Worm (Caenorhabditis elegans): Measurements from ENCODE around the gene srh-63.

Gene srh-63

DNA sequence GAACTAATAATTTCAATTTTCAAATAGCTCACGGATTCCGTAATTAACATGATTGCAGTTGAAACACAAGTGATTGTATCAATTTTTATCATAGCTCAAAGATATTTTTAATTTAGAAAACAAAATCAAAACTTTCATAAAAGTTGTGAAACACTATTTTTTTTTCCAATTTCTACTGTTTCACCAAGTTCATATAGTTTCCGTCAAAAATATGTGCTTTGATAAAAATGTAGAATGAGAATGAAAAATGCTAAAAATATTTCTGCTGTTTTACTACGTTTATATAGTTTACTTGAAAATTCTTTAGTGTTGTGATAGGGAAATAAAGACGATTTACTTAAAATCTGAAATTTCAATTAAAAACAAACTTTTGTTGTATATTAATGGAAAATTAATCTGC, 28.2 kb upstream of the srh-63 start:
- no peak for TF ChIP-seq snpc-4 (GFP tag; optimal IDR thresholded peaks at IDR 0.05)
- TF ChIP-seq snpc-4 (tag; optimal IDR thresholded peaks at IDR 0.05), result peak in 2 of 4 experiments; percentile 40 to 61
- no peak for TF ChIP-seq aptf-2 (GFP tag; conservative IDR thresholded peaks at IDR 0.05)
- TF ChIP-seq ceh-100 (GFP tag; IDR thresholded peaks at IDR 0.05), result no peak
- TF ChIP-seq ztf-26 (tag; optimal IDR thresholded peaks at IDR 0.05), result no peak
- TF ChIP-seq akir-1 (GFP tag; optimal IDR thresholded peaks at IDR 0.05), result no peak
- TF ChIP-seq attf-6 (GFP tag; IDR thresholded peaks at IDR 0.05), result peak; percentile 63; the same call in 1 of the 2 replicates

- no peak for TF ChIP-seq die-1 (tag; optimal IDR thresholded peaks at IDR 0.05)
- TF ChIP-seq hmg-1.2 (GFP tag; IDR thresholded peaks at IDR 0.05), result peak; percentile 80
- no peak for TF ChIP-seq F49E8.2 (tag; optimal IDR thresholded peaks at IDR 0.05; ENCODE audit: insufficient read depth)
Measured at ce11 chrIV:14496494-14496893, 27.2 kb upstream of the srh-63 start.

- TF ChIP-seq hlh-12 (tag; optimal IDR thresholded peaks at IDR 0.05) (no peak), sea-2 (GFP tag; IDR thresholded peaks at IDR 0.05) (no peak), him-1 (tag; optimal IDR thresholded peaks at IDR 0.05) (no peak), atf-7 (tag; optimal IDR thresholded peaks at IDR 0.05) (no peak), Y56A3A.18 (GFP tag; IDR thresholded peaks at IDR 0.05) (no peak), ztf-22 (GFP tag; optimal IDR thresholded peaks at IDR 0.05) (no peak)
Measured at ce11 chrIV:14505066-14505465, 18.6 kb upstream of the srh-63 start, which contains the start of gene tag-273. Gene tag-273 (minus strand): TSS chrIV:14505166.

ce11 chrIV:14506042-14506441, 17.6 kb upstream of the srh-63 start:
- TF ChIP-seq repo-1 (tag; optimal IDR thresholded peaks at IDR 0.05) (no peak), lin-40 (tag; optimal IDR thresholded peaks at IDR 0.05) (no peak), attf-6 (GFP tag; IDR thresholded peaks at IDR 0.05) (peak; percentile 41; the same call in 1 of the 2 replicates), nhr-120 (GFP tag; IDR thresholded peaks at IDR 0.05) (no peak)

ce11 chrIV:14506995-14507394, 16.7 kb upstream of the srh-63 start:
- TF ChIP-seq ets-4 (GFP tag; optimal IDR thresholded peaks at IDR 0.05) (no peak), F10E7.11 (tag; optimal IDR thresholded peaks at IDR 0.05) (no peak), K12H6.12 (tag; optimal IDR thresholded peaks at IDR 0.05) (no peak)

DNA sequence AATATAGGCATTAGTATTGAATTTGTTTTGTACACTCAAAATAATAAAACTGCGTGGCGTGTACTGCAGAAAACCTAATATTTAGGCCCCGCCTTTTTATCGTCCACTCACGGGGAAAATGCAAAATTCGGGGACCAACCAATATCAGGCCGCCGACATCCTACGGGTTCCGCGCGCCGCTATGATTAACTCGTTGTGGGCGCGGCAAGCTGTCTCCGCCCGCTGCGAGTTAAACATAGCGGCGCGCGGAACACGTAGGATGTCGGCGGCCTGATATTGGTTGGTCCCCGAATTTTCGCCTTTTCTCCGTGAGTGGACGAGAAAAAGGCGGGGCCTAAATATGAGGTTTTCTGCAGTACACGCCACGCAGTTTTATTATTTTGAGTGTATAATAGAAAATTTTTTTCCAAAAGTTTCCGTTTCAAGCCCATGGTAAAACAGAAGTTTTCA, 13.3 kb upstream of the srh-63 start:
- TF ChIP-seq snpc-1.1 (tag; optimal IDR thresholded peaks at IDR 0.05; ENCODE audit: insufficient read depth) (peak; percentile 13), snpc-4 (GFP tag; optimal IDR thresholded peaks at IDR 0.05) (peak; percentile 25), snpc-4 (tag; optimal IDR thresholded peaks at IDR 0.05) (peak in 3 of 4 experiments; percentile 59 to 96 (median 65)), attf-6 (GFP tag; IDR thresholded peaks at IDR 0.05) (peak; percentile 84)

DNA sequence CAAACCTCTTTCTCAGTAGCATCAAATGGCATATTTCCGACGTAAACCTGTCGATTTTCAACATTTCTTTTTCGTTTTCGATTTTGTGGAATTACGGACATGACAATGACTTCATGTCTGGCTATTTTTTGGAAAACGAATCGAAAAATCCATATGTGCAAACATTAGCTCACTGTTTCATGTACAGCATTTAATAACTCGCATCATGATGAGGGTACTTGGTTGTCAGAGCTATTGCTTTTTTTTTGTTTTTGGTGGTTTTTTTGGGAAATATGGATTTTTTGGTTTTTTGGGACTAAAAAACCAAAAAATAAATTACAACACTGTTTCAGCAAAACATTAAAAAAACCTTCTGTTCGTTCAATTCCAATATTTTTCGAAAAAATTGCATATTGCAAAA, 11.3 kb upstream of the srh-63 start, which contains the start of gene Y57G11A.5:
TSS of gene Y57G11A.5 (minus strand) at position 101 of the 400 bp plus-strand sequence.
- no peak for TF ChIP-seq F37B4.10 (GFP tag; IDR thresholded peaks at IDR 0.05)
- no peak for TF ChIP-seq mel-28 (tag; optimal IDR thresholded peaks at IDR 0.05; ENCODE audit: borderline replicate concordance)
- no peak for TF ChIP-seq snpc-4 (GFP tag; optimal IDR thresholded peaks at IDR 0.05)
- TF ChIP-seq snpc-4 (tag; optimal IDR thresholded peaks at IDR 0.05), result no peak
- TF ChIP-seq lin-40 (tag; optimal IDR thresholded peaks at IDR 0.05), result no peak
- TF ChIP-seq C17E4.6 (GFP tag; IDR thresholded peaks at IDR 0.05), result no peak
- TF ChIP-seq B0261.1 (tag; optimal IDR thresholded peaks at IDR 0.05), result no peak
- no peak for TF ChIP-seq let-607 (tag; optimal IDR thresholded peaks at IDR 0.05)
- no peak for TF ChIP-seq F55B11.4 (tag; optimal IDR thresholded peaks at IDR 0.05; ENCODE audit: borderline replicate concordance, insufficient read depth)
- no peak for TF ChIP-seq mes-4 (tag; optimal IDR thresholded peaks at IDR 0.05)
- TF ChIP-seq egrh-3 (GFP tag; IDR thresholded peaks at IDR 0.05), result no peak
- no peak for TF ChIP-seq snpc-3.4 (tag; optimal IDR thresholded peaks at IDR 0.05)
- TF ChIP-seq lsy-27 (tag; optimal IDR thresholded peaks at IDR 0.05; ENCODE audit: borderline replicate concordance, insufficient read depth), result no peak
- no peak for TF ChIP-seq F33H1.4 (GFP tag; IDR thresholded peaks at IDR 0.05)

Measured in whole organism, young adult.